Worm (Caenorhabditis elegans): Measurements from ENCODE around the gene cbs-2.

Gene cbs-2

DNA sequence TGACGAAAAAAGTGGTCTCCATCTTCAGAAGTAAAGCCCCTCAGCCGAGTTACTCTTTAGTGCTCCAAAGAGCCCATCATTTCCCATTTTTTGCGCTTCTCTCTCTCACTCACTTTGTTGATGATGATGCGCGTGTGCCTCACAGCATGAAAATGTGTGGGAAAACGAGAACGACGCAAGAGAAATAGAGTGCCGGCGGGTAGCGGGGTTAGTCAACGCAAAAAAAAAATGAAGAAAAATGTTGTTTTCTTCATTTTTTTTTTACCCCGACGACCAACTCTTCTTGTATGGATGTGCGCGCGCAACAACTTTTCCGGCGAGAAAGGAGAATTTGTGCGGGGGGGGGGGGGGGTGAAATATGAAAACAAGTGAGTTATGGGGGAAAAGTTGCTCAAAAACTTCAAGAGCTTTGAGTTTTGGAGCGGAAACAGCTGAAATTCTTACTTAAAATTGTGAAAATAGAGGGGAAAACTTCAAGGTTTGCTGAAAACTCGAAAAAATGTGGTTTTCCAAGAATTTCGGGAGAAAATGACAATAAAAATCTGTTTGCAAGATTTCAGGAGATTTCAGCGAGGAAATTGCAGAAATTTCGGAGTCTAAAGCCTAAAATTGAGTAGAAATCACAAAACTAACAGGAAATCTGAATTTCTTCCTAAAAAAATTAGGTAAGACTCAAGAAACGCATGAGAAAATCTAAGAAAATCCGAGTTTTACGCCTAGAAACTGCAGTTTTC, 25.6 kb downstream of the cbs-2 start, which contains the start of gene C33C12.1:
Gene C33C12.1, plus strand, starts transcription at position 684 of the 734 bp plus-strand sequence.
- TF ChIP-seq fkh-8 (tag; optimal IDR thresholded peaks at IDR 0.05) (peak; percentile 13), C16A3.4 (tag; optimal IDR thresholded peaks at IDR 0.05) (no peak), lin-14 (GFP tag; optimal IDR thresholded peaks at IDR 0.05) (peak; percentile 80), nhr-84 (tag; optimal IDR thresholded peaks at IDR 0.05) (no peak), dpl-1 (GFP tag; optimal IDR thresholded peaks at IDR 0.05) (peak in 1 of 3 experiments; percentile 22), lsy-2 (tag; optimal IDR thresholded peaks at IDR 0.05) (peak in 1 of 2 experiments; percentile 10), snu-23 (GFP tag; optimal IDR thresholded peaks at IDR 0.05) (no peak), efl-1 (optimal IDR thresholded peaks at IDR 0.05) (peak; percentile 4 to 16), efl-1 (GFP tag; optimal IDR thresholded peaks at IDR 0.05 in 1 of 2) (peak in 1 of 2 experiments; percentile 82), fkh-10 (GFP tag; optimal IDR thresholded peaks at IDR 0.05) (peak; percentile 18), ceh-82 (tag; optimal IDR thresholded peaks at IDR 0.05) (peak in 1 of 3 experiments; percentile 34)

DNA sequence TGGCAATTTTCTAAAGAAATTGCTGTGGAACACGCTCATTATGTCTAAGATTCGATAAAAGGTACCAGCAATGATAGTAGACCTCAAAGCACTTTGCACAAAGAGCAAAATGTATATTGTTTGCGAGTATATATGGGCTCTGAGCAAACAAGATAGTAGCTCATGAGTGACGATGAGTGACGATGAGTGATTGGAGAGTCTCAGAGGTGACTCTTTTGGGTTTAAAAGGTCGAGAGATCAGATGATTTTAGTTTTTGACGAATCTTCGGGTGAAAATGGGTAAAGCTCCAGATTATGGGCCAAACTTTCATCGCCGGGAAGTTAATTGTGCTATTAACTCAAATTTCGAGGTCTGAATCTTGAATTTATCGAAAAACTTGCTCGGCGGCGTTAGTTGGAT, 26.6 kb downstream of the cbs-2 start:
- TF ChIP-seq tlp-1 (tag; optimal IDR thresholded peaks at IDR 0.05), result no peak
- TF ChIP-seq lin-14 (GFP tag; optimal IDR thresholded peaks at IDR 0.05), result peak; percentile 0

ce11 chrII:2195541-2195940, 27.8 kb downstream of the cbs-2 start:
- no peak for TF ChIP-seq nhr-90 (tag; optimal IDR thresholded peaks at IDR 0.05; ENCODE audit: poor library complexity)
- peak; percentile 52 to 68 for TF ChIP-seq lin-35 (GFP tag; optimal IDR thresholded peaks at IDR 0.05)
- no peak for TF ChIP-seq pax-3 (tag; optimal IDR thresholded peaks at IDR 0.05)
- TF ChIP-seq fkh-10 (GFP tag; optimal IDR thresholded peaks at IDR 0.05), result peak; percentile 45
- no peak for TF ChIP-seq ztf-4 (tag; optimal IDR thresholded peaks at IDR 0.05)
- TF ChIP-seq nhr-19 (GFP tag; conservative IDR thresholded peaks at IDR 0.05), result peak; percentile 22; the same call in 1 of the 2 replicates
- no peak for TF ChIP-seq jun-1 (tag; optimal IDR thresholded peaks at IDR 0.05)
- no peak for TF ChIP-seq elt-2 (tag; optimal IDR thresholded peaks at IDR 0.05)
- TF ChIP-seq fos-1 (tag; optimal IDR thresholded peaks at IDR 0.05), result no peak
- peak; percentile 42 to 53 for TF ChIP-seq efl-1 (optimal IDR thresholded peaks at IDR 0.05)
- peak; percentile 21 to 92 for TF ChIP-seq efl-1 (GFP tag; optimal IDR thresholded peaks at IDR 0.05 in 1 of 2)
- TF ChIP-seq irx-1 (tag; optimal IDR thresholded peaks at IDR 0.05), result no peak
- TF ChIP-seq nhr-47 (tag; optimal IDR thresholded peaks at IDR 0.05), result peak; percentile 12
- TF ChIP-seq xbp-1 (tag; optimal IDR thresholded peaks at IDR 0.05), result peak; percentile 21
- peak; percentile 12 for TF ChIP-seq unc-86 (tag; optimal IDR thresholded peaks at IDR 0.05)
- TF ChIP-seq lin-13 (GFP tag; optimal IDR thresholded peaks at IDR 0.05), result peak; percentile 53
- TF ChIP-seq nhr-77 (tag; optimal IDR thresholded peaks at IDR 0.05), result peak; percentile 58
- no peak for TF ChIP-seq pqm-1 (tag; optimal IDR thresholded peaks at IDR 0.05)
- TF ChIP-seq elt-3 (tag; optimal IDR thresholded peaks at IDR 0.05), result no peak
- peak; percentile 56 for TF ChIP-seq nhr-71 (tag; optimal IDR thresholded peaks at IDR 0.05)
- TF ChIP-seq F16B12.6 (tag; optimal IDR thresholded peaks at IDR 0.05), result peak; percentile 41
- TF ChIP-seq isw-1 (GFP tag; IDR thresholded peaks at IDR 0.05), result no peak
- TF ChIP-seq lin-14 (GFP tag; optimal IDR thresholded peaks at IDR 0.05), result peak; percentile 87
- peak; percentile 26 to 77 (median 45) for TF ChIP-seq ceh-82 (tag; optimal IDR thresholded peaks at IDR 0.05)
- peak; percentile 39 for TF ChIP-seq zag-1 (tag; optimal IDR thresholded peaks at IDR 0.05)
- peak; percentile 39 for TF ChIP-seq blmp-1 (tag; optimal IDR thresholded peaks at IDR 0.05)
- peak; percentile 39 for TF ChIP-seq swsn-7 (tag; optimal IDR thresholded peaks at IDR 0.05)
- no peak for TF ChIP-seq lir-3 (tag; optimal IDR thresholded peaks at IDR 0.05; ENCODE audit: poor library complexity)
- TF ChIP-seq dpl-1 (GFP tag; optimal IDR thresholded peaks at IDR 0.05), result peak in 2 of 3 experiments; percentile 16 to 45
- peak; percentile 54 for TF ChIP-seq snu-23 (GFP tag; optimal IDR thresholded peaks at IDR 0.05)
- no peak for TF ChIP-seq unc-98 (GFP tag; IDR thresholded peaks at IDR 0.05)
- no peak for TF ChIP-seq tlp-1 (tag; optimal IDR thresholded peaks at IDR 0.05)
- TF ChIP-seq ceh-8 (GFP tag; optimal IDR thresholded peaks at IDR 0.05), result no peak
- no peak for TF ChIP-seq dsc-1 (tag; optimal IDR thresholded peaks at IDR 0.05)
- peak; percentile 34 for TF ChIP-seq mep-1 (tag; optimal IDR thresholded peaks at IDR 0.05)
- peak; percentile 21 for TF ChIP-seq nhr-20 (tag; optimal IDR thresholded peaks at IDR 0.05)
- peak; percentile 50 to 77 for TF ChIP-seq lsy-2 (tag; optimal IDR thresholded peaks at IDR 0.05)
- TF ChIP-seq hlh-17 (GFP tag; optimal IDR thresholded peaks at IDR 0.05; ENCODE audit: borderline replicate concordance), result no peak
- TF ChIP-seq ces-1 (GFP tag; optimal IDR thresholded peaks at IDR 0.05), result no peak
- TF ChIP-seq C16A3.4 (tag; optimal IDR thresholded peaks at IDR 0.05), result peak; percentile 69
- no peak for TF ChIP-seq rnt-1 (tag; optimal IDR thresholded peaks at IDR 0.05)

Measured in whole organism, L1 larva.